Worm (Caenorhabditis elegans): Measurements from ENCODE around the gene C45G9.5.
"Not testable (repeated sequence)": the region's sequence is repeated elsewhere in the genome, so short reads cannot be mapped to it uniquely, and the experiment has no call there.

C45G9.5 gene

ce11 chrIII:5030629-5031028 is 17.3 kb upstream of the C45G9.5 start, which contains the start of gene klp-6:
Gene klp-6 (plus strand): TSS chrIII:5030929.
- TF ChIP-seq med-1 (GFP tag; optimal IDR thresholded peaks at IDR 0.05; ENCODE audit: insufficient read depth) (no peak), cog-1 (tag; optimal IDR thresholded peaks at IDR 0.05) (no peak), T22C8.4 (GFP tag; IDR thresholded peaks at IDR 0.05) (no peak), klf-2 (GFP tag; conservative IDR thresholded peaks at IDR 0.05) (no peak), flt-1 (GFP tag; IDR thresholded peaks at IDR 0.05) (no peak), ztf-23 (GFP tag; IDR thresholded peaks at IDR 0.05) (no peak), tab-1 (GFP tag; IDR thresholded peaks at IDR 0.05) (no peak)

- TF ChIP-seq ref-1 (GFP tag; conservative IDR thresholded peaks at IDR 0.05): peak; percentile 82
- TF ChIP-seq ztf-29 (GFP tag; IDR thresholded peaks at IDR 0.05): peak; percentile 90
- peak; percentile 95 for TF ChIP-seq ztf-23 (GFP tag; IDR thresholded peaks at IDR 0.05)
- TF ChIP-seq klf-2 (GFP tag; conservative IDR thresholded peaks at IDR 0.05): peak; percentile 87
- peak; percentile 29 for TF ChIP-seq med-1 (GFP tag; optimal IDR thresholded peaks at IDR 0.05; ENCODE audit: insufficient read depth)
- peak; percentile 94 for TF ChIP-seq flt-1 (GFP tag; IDR thresholded peaks at IDR 0.05)
- TF ChIP-seq cog-1 (tag; optimal IDR thresholded peaks at IDR 0.05): peak; percentile 78
- peak; percentile 91 for TF ChIP-seq tab-1 (GFP tag; IDR thresholded peaks at IDR 0.05)
- peak; percentile 85 for TF ChIP-seq T22C8.4 (GFP tag; IDR thresholded peaks at IDR 0.05)
These were observed 16.5 kb upstream of the C45G9.5 start for ce11 chrIII:5031375-5031836.

ce11 chrIII:5036158-5036557 is 11.8 kb upstream of the C45G9.5 start, which contains the start of gene C45G9.6:
Gene C45G9.6 (plus strand): TSS chrIII:5036458.
- TF ChIP-seq cog-1 (tag; optimal IDR thresholded peaks at IDR 0.05): no peak

ce11 chrIII:5042112-5042511 is 5.8 kb upstream of the C45G9.5 start, which contains the start of gene nlp-43:
Gene nlp-43 (plus strand): TSS chrIII:5042412.
- no peak for TF ChIP-seq flt-1 (GFP tag; IDR thresholded peaks at IDR 0.05)
- TF ChIP-seq ztf-29 (GFP tag; IDR thresholded peaks at IDR 0.05): no peak
- no peak for TF ChIP-seq klf-2 (GFP tag; conservative IDR thresholded peaks at IDR 0.05)
- TF ChIP-seq ref-1 (GFP tag; conservative IDR thresholded peaks at IDR 0.05): no peak

- TF ChIP-seq med-1 (GFP tag; optimal IDR thresholded peaks at IDR 0.05; ENCODE audit: insufficient read depth) (no peak), ztf-29 (GFP tag; IDR thresholded peaks at IDR 0.05) (no peak), flt-1 (GFP tag; IDR thresholded peaks at IDR 0.05) (no peak), ztf-23 (GFP tag; IDR thresholded peaks at IDR 0.05) (no peak), cog-1 (tag; optimal IDR thresholded peaks at IDR 0.05) (no peak), ref-1 (GFP tag; conservative IDR thresholded peaks at IDR 0.05) (no peak), T22C8.4 (GFP tag; IDR thresholded peaks at IDR 0.05) (no peak), klf-2 (GFP tag; conservative IDR thresholded peaks at IDR 0.05) (no peak), tab-1 (GFP tag; IDR thresholded peaks at IDR 0.05) (no peak)
These were observed 3.2 kb upstream of the C45G9.5 start, which contains the start of gene C45G9.14 for ce11 chrIII:5044709-5045108. Gene C45G9.14 (plus strand): TSS chrIII:5045009.

- TF ChIP-seq ztf-23 (GFP tag; IDR thresholded peaks at IDR 0.05): peak; percentile 71
- TF ChIP-seq tab-1 (GFP tag; IDR thresholded peaks at IDR 0.05): no peak
- TF ChIP-seq cog-1 (tag; optimal IDR thresholded peaks at IDR 0.05): peak; percentile 21
- TF ChIP-seq med-1 (GFP tag; optimal IDR thresholded peaks at IDR 0.05; ENCODE audit: insufficient read depth): no peak
- no peak for TF ChIP-seq klf-2 (GFP tag; conservative IDR thresholded peaks at IDR 0.05)
- TF ChIP-seq T22C8.4 (GFP tag; IDR thresholded peaks at IDR 0.05): no peak
- TF ChIP-seq ref-1 (GFP tag; conservative IDR thresholded peaks at IDR 0.05): no peak
These were observed 742 bp upstream of the C45G9.5 start, which contains the start of gene txbp-3 for ce11 chrIII:5047175-5047574. Gene txbp-3 (minus strand): TSS chrIII:5047459.

- TF ChIP-seq cog-1 (tag; optimal IDR thresholded peaks at IDR 0.05): no peak
- no peak for TF ChIP-seq ztf-29 (GFP tag; IDR thresholded peaks at IDR 0.05)
- no peak for TF ChIP-seq ztf-23 (GFP tag; IDR thresholded peaks at IDR 0.05)
- TF ChIP-seq flt-1 (GFP tag; IDR thresholded peaks at IDR 0.05): no peak
- no peak for TF ChIP-seq med-1 (GFP tag; optimal IDR thresholded peaks at IDR 0.05; ENCODE audit: insufficient read depth)
- no peak for TF ChIP-seq tab-1 (GFP tag; IDR thresholded peaks at IDR 0.05)
- TF ChIP-seq klf-2 (GFP tag; conservative IDR thresholded peaks at IDR 0.05): no peak
- TF ChIP-seq ref-1 (GFP tag; conservative IDR thresholded peaks at IDR 0.05): no peak
- TF ChIP-seq T22C8.4 (GFP tag; IDR thresholded peaks at IDR 0.05): no peak
These were observed 4.0 kb downstream of the C45G9.5 start, which contains the start of gene C45G9.15 for ce11 chrIII:5051949-5052348. Gene C45G9.15 (minus strand): TSS chrIII:5052049.

ce11 chrIII:5053541-5053940 is 5.6 kb downstream of the C45G9.5 start, which contains the start of gene C45G9.8:
Gene C45G9.8 (minus strand): TSS chrIII:5053641.
- TF ChIP-seq tab-1 (GFP tag; IDR thresholded peaks at IDR 0.05) (no peak), klf-2 (GFP tag; conservative IDR thresholded peaks at IDR 0.05) (no peak), flt-1 (GFP tag; IDR thresholded peaks at IDR 0.05) (no peak), cog-1 (tag; optimal IDR thresholded peaks at IDR 0.05) (no peak), ref-1 (GFP tag; conservative IDR thresholded peaks at IDR 0.05) (no peak), ztf-23 (GFP tag; IDR thresholded peaks at IDR 0.05) (no peak), T22C8.4 (GFP tag; IDR thresholded peaks at IDR 0.05) (no peak)

ce11 chrIII:5055709-5056108 is 7.8 kb downstream of the C45G9.5 start, which contains the start of gene C45G9.9:
Gene C45G9.9 (minus strand): TSS chrIII:5055809.
- TF ChIP-seq flt-1 (GFP tag; IDR thresholded peaks at IDR 0.05); T22C8.4 (GFP tag; IDR thresholded peaks at IDR 0.05); med-1 (GFP tag; optimal IDR thresholded peaks at IDR 0.05; ENCODE audit: insufficient read depth): not testable (repeated sequence)

- TF ChIP-seq med-1 (GFP tag; optimal IDR thresholded peaks at IDR 0.05; ENCODE audit: insufficient read depth) (no peak), ztf-23 (GFP tag; IDR thresholded peaks at IDR 0.05) (no peak), ref-1 (GFP tag; conservative IDR thresholded peaks at IDR 0.05) (no peak), klf-2 (GFP tag; conservative IDR thresholded peaks at IDR 0.05) (no peak), T22C8.4 (GFP tag; IDR thresholded peaks at IDR 0.05) (no peak), cog-1 (tag; optimal IDR thresholded peaks at IDR 0.05) (no peak), flt-1 (GFP tag; IDR thresholded peaks at IDR 0.05) (no peak), tab-1 (GFP tag; IDR thresholded peaks at IDR 0.05) (no peak), ztf-29 (GFP tag; IDR thresholded peaks at IDR 0.05) (no peak)
These were observed 13.9 kb downstream of the C45G9.5 start, which contains the start of gene C45G9.10 for ce11 chrIII:5061798-5062197. Gene C45G9.10 (minus strand): TSS chrIII:5061898.
